Fruit fly (Drosophila melanogaster) Kc167 (cell line): ENCODE results near the gene Non3.

Experiments used
- Myc ChIP-seq: fragments of >200 bp; optimal IDR thresholded peaks from 2 replicates; lab custom pipeline; 2017; ENCODE audit warnings: missing external identifiers
- Sin3A ChIP-seq: fragments of >200 bp; optimal IDR thresholded peaks from 2 replicates; lab custom pipeline; 2018; ENCODE audit warnings: missing external identifiers
- h ChIP-seq: fragments of >200 bp; optimal IDR thresholded peaks from 3 replicates; lab custom pipeline; 2018; ENCODE audit warnings: missing external identifiers
- insv ChIP-seq: fragments of >200 bp; optimal IDR thresholded peaks from 3 replicates; lab custom pipeline; 2018; ENCODE audit warnings: missing external identifiers
- psq ChIP-seq: fragments of >200 bp; optimal IDR thresholded peaks from 2 replicates; lab custom pipeline; 2017; ENCODE audit warnings: missing external identifiers
- ttk ChIP-seq: sonication (Bioruptor generic); optimal IDR thresholded peaks from 2 replicates; lab custom pipeline; 2017; ENCODE audit warnings: missing external identifiers

DNA sequence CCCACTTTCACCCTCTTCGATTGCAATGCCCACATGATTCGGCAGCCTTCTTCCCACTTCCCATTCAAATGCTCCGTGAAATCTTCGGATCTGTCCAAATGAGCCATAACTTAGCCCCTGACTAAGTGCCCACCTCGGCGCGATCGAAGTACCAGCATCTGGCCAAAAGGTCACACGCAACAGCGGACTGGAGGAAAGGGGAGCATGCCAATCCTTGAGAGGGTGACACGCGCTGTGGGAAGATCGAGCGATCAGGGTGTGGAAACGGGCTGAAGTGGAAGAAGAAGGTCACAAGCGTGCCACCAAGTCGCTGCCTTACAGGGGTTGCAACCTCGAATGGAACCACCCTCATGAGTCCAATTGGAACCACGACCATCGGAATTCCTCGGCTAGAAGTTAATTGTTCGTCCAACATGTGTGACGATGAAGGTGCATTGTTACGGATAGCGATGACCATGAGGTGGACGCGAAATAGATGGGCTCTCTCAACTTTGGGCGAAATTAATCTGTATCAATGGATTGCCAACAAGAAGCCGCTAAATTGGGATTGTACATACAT, 11.3 kb downstream of the Non3 start:
- TF ChIP-seq h (lab: Kevin White, UChicago) = no peak
- no peak for TF ChIP-seq psq
- TF ChIP-seq insv (lab: Kevin White, UChicago) = no peak
- no peak for TF ChIP-seq Myc
- TF ChIP-seq Sin3A (lab: Kevin White, UChicago) = no peak
- no peak for TF ChIP-seq ttk (lab: Kevin White, UChicago)
